Worm (Caenorhabditis elegans): ENCODE data around the gene ZC21.10.
A peak's percentile ranks its signal among the peaks of the same experiment; 100 is the strongest.

The ZC21.10 gene

DNA sequence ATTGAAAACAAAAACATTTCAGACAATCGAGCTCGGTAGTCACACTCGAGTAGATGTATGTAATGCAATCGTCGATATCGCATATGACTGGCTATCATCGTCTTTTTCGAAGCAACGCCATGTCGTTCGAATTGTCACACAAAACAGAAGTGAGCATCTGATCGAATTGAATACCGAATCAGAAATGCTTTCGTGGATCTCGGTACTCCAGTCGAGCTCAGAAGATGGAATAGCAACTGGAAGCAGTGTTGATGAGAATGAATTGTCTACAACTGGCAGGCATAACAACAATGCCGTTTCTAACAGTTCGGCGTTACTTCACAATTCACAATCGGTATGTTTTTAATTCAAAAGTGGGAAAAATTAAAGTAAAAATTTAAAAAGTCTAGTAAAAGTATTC, 20.7 kb upstream of the ZC21.10 start:
- TF ChIP-seq flt-1 (GFP tag; IDR thresholded peaks at IDR 0.05) (no peak), ztf-29 (GFP tag; IDR thresholded peaks at IDR 0.05) (no peak), klf-2 (GFP tag; conservative IDR thresholded peaks at IDR 0.05) (no peak), T22C8.4 (GFP tag; IDR thresholded peaks at IDR 0.05) (no peak), ztf-23 (GFP tag; IDR thresholded peaks at IDR 0.05) (no peak), med-1 (GFP tag; optimal IDR thresholded peaks at IDR 0.05; ENCODE audit: insufficient read depth) (no peak), ref-1 (GFP tag; conservative IDR thresholded peaks at IDR 0.05) (no peak), tab-1 (GFP tag; IDR thresholded peaks at IDR 0.05) (no peak), cog-1 (tag; optimal IDR thresholded peaks at IDR 0.05) (no peak)

DNA sequence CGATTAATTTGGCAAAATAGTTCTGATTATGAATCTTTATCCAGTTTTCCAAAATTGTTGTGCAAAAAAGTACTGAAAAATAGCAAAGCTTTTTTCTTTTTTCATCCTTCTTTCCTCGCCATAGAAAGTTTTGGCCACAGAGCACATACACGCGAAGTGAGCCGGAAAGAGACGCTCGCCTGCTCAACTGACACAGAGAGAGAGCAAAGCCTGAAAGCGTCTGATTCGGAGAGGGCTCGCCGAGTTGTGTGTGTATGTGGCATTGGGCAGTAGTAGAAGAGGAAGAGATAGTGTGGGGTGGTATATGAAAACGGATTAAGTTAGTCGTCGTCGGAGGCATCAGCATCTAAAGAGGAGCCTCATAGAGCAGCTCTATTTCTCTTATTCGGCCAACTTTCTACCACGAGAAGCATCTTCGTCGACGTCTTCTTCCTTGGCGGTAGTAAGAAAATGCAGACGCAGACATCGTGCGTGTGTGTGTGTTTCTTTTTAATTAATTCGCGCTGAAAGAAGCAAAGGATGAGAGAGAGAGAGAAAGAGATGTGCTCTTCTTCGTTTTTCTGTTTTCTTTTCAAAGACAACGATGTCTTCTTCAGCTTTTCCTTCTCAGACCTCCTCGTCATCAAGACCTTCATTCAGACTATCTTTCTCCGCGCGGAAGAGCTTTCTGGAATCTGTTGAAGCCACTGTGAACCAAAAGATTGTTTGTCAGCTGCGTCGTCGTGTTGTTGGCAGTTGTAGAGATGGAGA, 20.1 kb upstream of the ZC21.10 start:
- TF ChIP-seq ref-1 (GFP tag; conservative IDR thresholded peaks at IDR 0.05) (no peak), ztf-23 (GFP tag; IDR thresholded peaks at IDR 0.05) (peak; percentile 36; the same call in 1 of the 2 replicates), flt-1 (GFP tag; IDR thresholded peaks at IDR 0.05) (no peak), ztf-29 (GFP tag; IDR thresholded peaks at IDR 0.05) (no peak), tab-1 (GFP tag; IDR thresholded peaks at IDR 0.05) (0 out of 2 replicates have a peak, but pooled peaks have one; percentile 8), med-1 (GFP tag; optimal IDR thresholded peaks at IDR 0.05; ENCODE audit: insufficient read depth) (no peak)

ce11 chrIII:8511711-8512110, 18.2 kb upstream of the ZC21.10 start:
- TF ChIP-seq med-1 (GFP tag; optimal IDR thresholded peaks at IDR 0.05; ENCODE audit: insufficient read depth) (no peak), ztf-29 (GFP tag; IDR thresholded peaks at IDR 0.05) (no peak), tab-1 (GFP tag; IDR thresholded peaks at IDR 0.05) (no peak), T22C8.4 (GFP tag; IDR thresholded peaks at IDR 0.05) (no peak), klf-2 (GFP tag; conservative IDR thresholded peaks at IDR 0.05) (no peak), flt-1 (GFP tag; IDR thresholded peaks at IDR 0.05) (no peak), cog-1 (tag; optimal IDR thresholded peaks at IDR 0.05) (no peak), ztf-23 (GFP tag; IDR thresholded peaks at IDR 0.05) (no peak), ref-1 (GFP tag; conservative IDR thresholded peaks at IDR 0.05) (no peak)

- TF ChIP-seq flt-1 (GFP tag; IDR thresholded peaks at IDR 0.05) = no peak
- TF ChIP-seq ref-1 (GFP tag; conservative IDR thresholded peaks at IDR 0.05) = no peak
- TF ChIP-seq klf-2 (GFP tag; conservative IDR thresholded peaks at IDR 0.05) = no peak
- TF ChIP-seq ztf-29 (GFP tag; IDR thresholded peaks at IDR 0.05) = no peak
- TF ChIP-seq cog-1 (tag; optimal IDR thresholded peaks at IDR 0.05) = no peak
- no peak for TF ChIP-seq tab-1 (GFP tag; IDR thresholded peaks at IDR 0.05)
- TF ChIP-seq ztf-23 (GFP tag; IDR thresholded peaks at IDR 0.05) = no peak
- TF ChIP-seq med-1 (GFP tag; optimal IDR thresholded peaks at IDR 0.05; ENCODE audit: insufficient read depth) = no peak
- TF ChIP-seq T22C8.4 (GFP tag; IDR thresholded peaks at IDR 0.05) = no peak
These were observed 17.5 kb upstream of the ZC21.10 start for ce11 chrIII:8512279-8512942.

- TF ChIP-seq klf-2 (GFP tag; conservative IDR thresholded peaks at IDR 0.05) (no peak), cog-1 (tag; optimal IDR thresholded peaks at IDR 0.05) (no peak), tab-1 (GFP tag; IDR thresholded peaks at IDR 0.05) (no peak), T22C8.4 (GFP tag; IDR thresholded peaks at IDR 0.05) (no peak), ztf-23 (GFP tag; IDR thresholded peaks at IDR 0.05) (no peak), med-1 (GFP tag; optimal IDR thresholded peaks at IDR 0.05; ENCODE audit: insufficient read depth) (no peak), ztf-29 (GFP tag; IDR thresholded peaks at IDR 0.05) (no peak), flt-1 (GFP tag; IDR thresholded peaks at IDR 0.05) (no peak), ref-1 (GFP tag; conservative IDR thresholded peaks at IDR 0.05) (no peak)
These were observed 10.9 kb upstream of the ZC21.10 start for ce11 chrIII:8518990-8519389.

- no peak for TF ChIP-seq tab-1 (GFP tag; IDR thresholded peaks at IDR 0.05)
- TF ChIP-seq klf-2 (GFP tag; conservative IDR thresholded peaks at IDR 0.05) = no peak
- no peak for TF ChIP-seq T22C8.4 (GFP tag; IDR thresholded peaks at IDR 0.05)
- no peak for TF ChIP-seq ztf-29 (GFP tag; IDR thresholded peaks at IDR 0.05)
- no peak for TF ChIP-seq flt-1 (GFP tag; IDR thresholded peaks at IDR 0.05)
- no peak for TF ChIP-seq ref-1 (GFP tag; conservative IDR thresholded peaks at IDR 0.05)
- no peak for TF ChIP-seq ztf-23 (GFP tag; IDR thresholded peaks at IDR 0.05)
- no peak for TF ChIP-seq cog-1 (tag; optimal IDR thresholded peaks at IDR 0.05)
- TF ChIP-seq med-1 (GFP tag; optimal IDR thresholded peaks at IDR 0.05; ENCODE audit: insufficient read depth) = no peak
These were observed 10.0 kb upstream of the ZC21.10 start, which contains the start of gene ZC21.8 for ce11 chrIII:8519886-8520285. Gene ZC21.8, minus strand, starts transcription at chrIII:8519986.

DNA sequence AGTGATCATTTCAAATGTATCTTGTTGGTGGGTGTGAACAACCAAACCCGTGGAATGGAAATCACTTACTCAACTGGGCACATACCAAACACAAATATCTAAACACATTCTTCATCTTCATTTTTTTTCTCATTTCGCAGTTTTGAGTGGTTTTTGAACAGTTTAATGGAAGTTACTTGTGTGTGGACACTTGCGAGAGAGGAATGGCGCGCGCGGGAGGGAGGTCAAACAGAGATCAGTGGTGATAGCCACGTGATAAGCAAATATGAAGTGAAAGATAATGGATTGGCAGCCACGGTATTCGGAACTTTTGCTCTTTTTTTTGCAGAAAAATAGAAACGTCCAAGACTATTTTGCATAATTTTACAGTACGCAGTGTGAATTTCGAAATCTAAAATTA, 9.3 kb upstream of the ZC21.10 start:
- no peak for TF ChIP-seq ref-1 (GFP tag; conservative IDR thresholded peaks at IDR 0.05)
- TF ChIP-seq ztf-29 (GFP tag; IDR thresholded peaks at IDR 0.05) = no peak
- TF ChIP-seq med-1 (GFP tag; optimal IDR thresholded peaks at IDR 0.05; ENCODE audit: insufficient read depth) = no peak
- TF ChIP-seq tab-1 (GFP tag; IDR thresholded peaks at IDR 0.05) = no peak
- TF ChIP-seq ztf-23 (GFP tag; IDR thresholded peaks at IDR 0.05) = no peak
- TF ChIP-seq cog-1 (tag; optimal IDR thresholded peaks at IDR 0.05) = no peak

DNA sequence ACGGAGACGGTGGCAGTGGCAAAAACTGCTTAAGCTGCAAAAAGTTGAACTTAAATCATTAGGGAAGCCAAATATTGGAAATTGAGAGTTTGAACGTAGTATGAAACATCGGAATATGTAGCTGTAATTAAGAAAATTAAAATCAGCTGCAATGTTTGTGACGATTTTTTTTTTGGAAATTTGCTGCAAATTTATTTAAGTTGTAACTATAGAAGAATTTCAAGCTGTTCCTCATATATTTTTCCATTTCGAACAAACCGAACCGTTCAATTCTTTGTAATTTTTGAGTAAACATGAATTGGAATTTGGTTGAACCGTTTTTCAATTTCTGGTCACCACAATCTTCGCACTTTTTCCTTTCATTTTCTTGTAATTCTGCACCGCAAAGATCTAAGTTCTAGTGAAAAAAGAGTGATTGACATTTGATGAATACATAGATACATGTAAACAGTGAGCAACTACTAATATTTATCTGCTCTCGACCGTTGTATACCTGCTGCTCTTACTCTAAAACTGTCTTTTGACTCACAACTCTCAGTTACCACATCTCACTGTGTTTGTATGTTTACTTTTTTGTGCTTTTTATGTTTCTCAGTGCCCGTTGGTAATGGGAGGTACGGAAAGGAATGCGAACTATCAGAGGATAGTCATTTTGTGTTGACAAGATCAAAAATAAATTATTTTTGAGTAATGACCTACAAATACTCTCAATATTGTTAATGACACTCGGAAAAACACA, 8.0 kb upstream of the ZC21.10 start:
- TF ChIP-seq med-1 (GFP tag; optimal IDR thresholded peaks at IDR 0.05; ENCODE audit: insufficient read depth) (no peak), flt-1 (GFP tag; IDR thresholded peaks at IDR 0.05) (no peak), klf-2 (GFP tag; conservative IDR thresholded peaks at IDR 0.05) (no peak), tab-1 (GFP tag; IDR thresholded peaks at IDR 0.05) (no peak), T22C8.4 (GFP tag; IDR thresholded peaks at IDR 0.05) (no peak), ztf-29 (GFP tag; IDR thresholded peaks at IDR 0.05) (no peak), ref-1 (GFP tag; conservative IDR thresholded peaks at IDR 0.05) (no peak), ztf-23 (GFP tag; IDR thresholded peaks at IDR 0.05) (no peak), cog-1 (tag; optimal IDR thresholded peaks at IDR 0.05) (no peak)

- TF ChIP-seq cog-1 (tag; optimal IDR thresholded peaks at IDR 0.05) = no peak
- TF ChIP-seq T22C8.4 (GFP tag; IDR thresholded peaks at IDR 0.05) = no peak
- no peak for TF ChIP-seq ztf-29 (GFP tag; IDR thresholded peaks at IDR 0.05)
- no peak for TF ChIP-seq klf-2 (GFP tag; conservative IDR thresholded peaks at IDR 0.05)
- TF ChIP-seq tab-1 (GFP tag; IDR thresholded peaks at IDR 0.05) = no peak
- no peak for TF ChIP-seq ref-1 (GFP tag; conservative IDR thresholded peaks at IDR 0.05)
- no peak for TF ChIP-seq ztf-23 (GFP tag; IDR thresholded peaks at IDR 0.05)
- TF ChIP-seq med-1 (GFP tag; optimal IDR thresholded peaks at IDR 0.05; ENCODE audit: insufficient read depth) = no peak
- no peak for TF ChIP-seq flt-1 (GFP tag; IDR thresholded peaks at IDR 0.05)
These were observed 5.1 kb upstream of the ZC21.10 start, which contains the start of gene idpp-15 for ce11 chrIII:8524773-8525172. Gene idpp-15, plus strand, starts transcription at chrIII:8525073.

All from whole organism, midembryonic.